Worm (Caenorhabditis elegans) whole organism, late embryonic: ENCODE measurements around the gene nmur-1.

Experiments used
- C08G9.2 ChIP-seq: sonication (generic microtip); optimal IDR thresholded peaks from 2 replicates; lab custom pipeline; 2016; ENCODE audit warnings: mild to moderate bottlenecking, missing genetic modification characterization, moderate library complexity, missing compliant biosample characterization
- C38D4.7 ChIP-seq: fragments of 200-800 bp; sonication (Bioruptor generic); optimal IDR thresholded peaks from 2 replicates; lab custom pipeline; 2018; ENCODE audit warnings: mild to moderate bottlenecking, missing genetic modification characterization, moderate library complexity, missing compliant biosample characterization
- F13H6.1 ChIP-seq: sonication (generic microtip); optimal IDR thresholded peaks from 2 replicates; lab custom pipeline; 2016; ENCODE audit warnings: missing genetic modification characterization, missing compliant biosample characterization
- K02D7.2 ChIP-seq: sonication (generic microtip); optimal IDR thresholded peaks from 2 replicates; lab custom pipeline; 2017; ENCODE audit warnings: mild to moderate bottlenecking, missing genetic modification characterization, missing compliant biosample characterization
- K09A11.1 ChIP-seq: sonication (generic microtip); optimal IDR thresholded peaks from 2 replicates; lab custom pipeline; 2017; ENCODE audit warnings: antibody characterized with exemption, mild to moderate bottlenecking, missing genetic modification characterization, missing compliant biosample characterization; ENCODE audit not compliant: insufficient read depth
- Y22D7AL.16 ChIP-seq: sonication (generic microtip); optimal IDR thresholded peaks from 2 replicates; lab custom pipeline; 2016; ENCODE audit warnings: missing genetic modification characterization, missing compliant biosample characterization
- ahr-1 ChIP-seq: sonication (generic microtip); optimal IDR thresholded peaks from 2 replicates; lab custom pipeline; 2016; ENCODE audit warnings: missing genetic modification characterization, missing compliant biosample characterization
- ama-1 ChIP-seq: fragments of 150-350 bp; optimal IDR thresholded peaks from 2 replicates; lab custom pipeline; 2014
- ceh-14 ChIP-seq: sonication (generic microtip); optimal IDR thresholded peaks from 2 replicates; lab custom pipeline; 2016; ENCODE audit warnings: missing genotype, missing genetic modification characterization, missing compliant biosample characterization
- ceh-19 ChIP-seq: fragments of 200-800 bp; sonication (Bioruptor generic); optimal IDR thresholded peaks from 2 replicates; lab custom pipeline; 2018; ENCODE audit warnings: mild to moderate bottlenecking, missing genetic modification characterization, missing compliant biosample characterization
- ceh-2 ChIP-seq: sonication (generic microtip); optimal IDR thresholded peaks from 2 replicates; lab custom pipeline; 2016; ENCODE audit warnings: missing genotype, missing genetic modification characterization, missing compliant biosample characterization
- ceh-22 ChIP-seq: sonication (generic microtip); optimal IDR thresholded peaks from 2 replicates; lab custom pipeline; 2017; ENCODE audit warnings: missing biosample characterization, missing genetic modification characterization
- ceh-24 ChIP-seq: sonication (generic microtip); optimal IDR thresholded peaks from 2 replicates; lab custom pipeline; 2016; ENCODE audit warnings: mild to moderate bottlenecking, missing genetic modification characterization, missing compliant biosample characterization
- ceh-30 ChIP-seq: fragments of 150-350 bp; optimal IDR thresholded peaks from 2 replicates; lab custom pipeline; 2014; ENCODE audit warnings: missing biosample characterization, missing genetic modification characterization
- ceh-31 ChIP-seq: sonication (generic microtip); optimal IDR thresholded peaks from 2 replicates; lab custom pipeline; 2016; ENCODE audit warnings: missing genetic modification characterization, missing compliant biosample characterization
- ceh-34 ChIP-seq: sonication (generic microtip); optimal IDR thresholded peaks from 2 replicates; lab custom pipeline; 2016; ENCODE audit warnings: mild to moderate bottlenecking, missing genetic modification characterization, missing compliant biosample characterization
- ceh-48 ChIP-seq: sonication (generic microtip); optimal IDR thresholded peaks from 2 replicates; lab custom pipeline; 2016; ENCODE audit warnings: missing genetic modification characterization, inconsistent platforms, missing compliant biosample characterization
- ceh-6 ChIP-seq: fragments of 200-800 bp; sonication (Bioruptor generic); optimal IDR thresholded peaks from 2 replicates; lab custom pipeline; 2018; ENCODE audit warnings: mild to moderate bottlenecking, missing genetic modification characterization, missing compliant biosample characterization
- ceh-9 ChIP-seq: sonication (generic microtip); optimal IDR thresholded peaks from 2 replicates; lab custom pipeline; 2016; ENCODE audit warnings: mild to moderate bottlenecking, missing genetic modification characterization, inconsistent platforms, missing compliant biosample characterization
- dmd-4 ChIP-seq: sonication (generic microtip); optimal IDR thresholded peaks from 2 replicates; lab custom pipeline; 2016; ENCODE audit warnings: borderline replicate concordance, missing genetic modification characterization, missing compliant biosample characterization
- dve-1 ChIP-seq: sonication (generic microtip); optimal IDR thresholded peaks from 2 replicates; lab custom pipeline; 2017; ENCODE audit warnings: antibody characterized with exemption, mild to moderate bottlenecking, missing genetic modification characterization, missing compliant biosample characterization
- elt-4 ChIP-seq: sonication (generic microtip); optimal IDR thresholded peaks from 2 replicates; lab custom pipeline; 2016; ENCODE audit warnings: missing genetic modification characterization, missing compliant biosample characterization
- eyg-1 ChIP-seq: sonication (generic microtip); optimal IDR thresholded peaks from 2 replicates; lab custom pipeline; 2016; ENCODE audit warnings: missing genotype, missing genetic modification characterization, missing compliant biosample characterization
- fax-1 ChIP-seq: sonication (generic microtip); optimal IDR thresholded peaks from 2 replicates; lab custom pipeline; 2016; ENCODE audit warnings: missing genotype, missing genetic modification characterization, missing compliant biosample characterization
- fkh-10 ChIP-seq: fragments of 150-350 bp; optimal IDR thresholded peaks from 2 replicates; lab custom pipeline; 2014; ENCODE audit warnings: missing biosample characterization, missing genetic modification reagents, missing genetic modification characterization
- gmeb-2 ChIP-seq: sonication (generic microtip); optimal IDR thresholded peaks from 2 replicates; lab custom pipeline; 2016; ENCODE audit warnings: missing genetic modification characterization, inconsistent platforms, missing compliant biosample characterization
- hlh-13 ChIP-seq: fragments of 200-800 bp; sonication (Bioruptor generic); optimal IDR thresholded peaks from 2 replicates; lab custom pipeline; 2018; ENCODE audit warnings: mild to moderate bottlenecking, missing genetic modification characterization, missing compliant biosample characterization
- hlh-30 ChIP-seq: sonication (generic microtip); optimal IDR thresholded peaks from 2 replicates; lab custom pipeline; 2017; ENCODE audit warnings: antibody characterized with exemption, missing genetic modification characterization, missing compliant biosample characterization; ENCODE audit not compliant: insufficient read depth
- hlh-6 ChIP-seq: sonication (generic microtip); optimal IDR thresholded peaks from 2 replicates; lab custom pipeline; 2016; ENCODE audit warnings: missing genotype, missing genetic modification characterization, missing compliant biosample characterization
- lin-11 ChIP-seq: fragments of 200-800 bp; sonication (Bioruptor generic); optimal IDR thresholded peaks from 2 replicates; lab custom pipeline; 2018; ENCODE audit warnings: mild to moderate bottlenecking, missing genetic modification characterization, missing compliant biosample characterization
- nfya-1 ChIP-seq: sonication (generic microtip); optimal IDR thresholded peaks from 2 replicates; lab custom pipeline; 2017; ENCODE audit warnings: missing genetic modification characterization, mild to moderate bottlenecking, missing compliant biosample characterization, antibody characterized with exemption, moderate library complexity
- nhr-11 ChIP-seq: fragments of 150-350 bp; optimal IDR thresholded peaks from 2 replicates; lab custom pipeline; 2014; ENCODE audit warnings: missing biosample characterization, missing genetic modification characterization
- nhr-232 ChIP-seq: sonication (generic microtip); optimal IDR thresholded peaks from 2 replicates; lab custom pipeline; 2016; ENCODE audit warnings: missing genetic modification characterization, missing compliant biosample characterization
- npax-4 ChIP-seq: sonication (generic microtip); optimal IDR thresholded peaks from 2 replicates; lab custom pipeline; 2016; ENCODE audit warnings: missing genetic modification characterization, missing compliant biosample characterization
- pag-3 ChIP-seq: sonication (generic microtip); optimal IDR thresholded peaks from 2 replicates; lab custom pipeline; 2016; ENCODE audit warnings: missing compliant biosample characterization, missing genetic modification characterization, borderline replicate concordance
- pat-9 ChIP-seq: fragments of 200-800 bp; sonication (Bioruptor generic); optimal IDR thresholded peaks from 2 replicates; lab custom pipeline; 2018; ENCODE audit warnings: mild to moderate bottlenecking, missing genetic modification characterization, moderate library complexity, missing compliant biosample characterization
- pax-1 ChIP-seq: fragments of 150-350 bp; optimal IDR thresholded peaks from 2 replicates; lab custom pipeline; 2014; ENCODE audit warnings: missing biosample characterization, missing genetic modification characterization
- pha-2 ChIP-seq: sonication (generic microtip); optimal IDR thresholded peaks from 2 replicates; lab custom pipeline; 2017; ENCODE audit warnings: mild to moderate bottlenecking, missing genetic modification characterization, missing compliant biosample characterization
- pha-4 ChIP-seq: fragments of 150-350 bp; optimal IDR thresholded peaks from 2 replicates; lab custom pipeline; 2018; ENCODE audit warnings: missing biosample characterization, missing genetic modification reagents, missing genetic modification characterization
- ref-2 ChIP-seq: sonication (generic microtip); optimal IDR thresholded peaks from 2 replicates; lab custom pipeline; 2016; ENCODE audit warnings: missing genetic modification characterization, missing compliant biosample characterization
- rnt-1 ChIP-seq: sonication (generic microtip); optimal IDR thresholded peaks from 2 replicates; lab custom pipeline; 2016; ENCODE audit warnings: missing genetic modification characterization, missing compliant biosample characterization
- sox-4 ChIP-seq: sonication (generic microtip); optimal IDR thresholded peaks from 2 replicates; lab custom pipeline; 2017; ENCODE audit warnings: mild to moderate bottlenecking, missing genetic modification characterization, inconsistent platforms, missing compliant biosample characterization
- unc-3 ChIP-seq, 2 experiments: fragments of 200-800 bp in 1 of 2; sonication (Bioruptor generic) in 1 of 2; sonication (generic microtip) in 1 of 2; conservative IDR thresholded peaks in 1 of 2; optimal IDR thresholded peaks in 1 of 2; 2 replicates each; pipeline versions ENCODE4 v1.3.6 to Lab custom; 2016 to 2022; ENCODE audit warnings: missing compliant biosample characterization in 2 of 2, missing genetic modification characterization in 2 of 2, missing genetic modification reagents in 1 of 2
- unc-42 ChIP-seq: sonication (generic microtip); optimal IDR thresholded peaks from 2 replicates; lab custom pipeline; 2016; ENCODE audit warnings: missing genotype, missing genetic modification characterization, missing compliant biosample characterization
- unc-55 ChIP-seq: sonication (generic microtip); optimal IDR thresholded peaks from 2 replicates; lab custom pipeline; 2017; ENCODE audit warnings: missing biosample characterization, missing genetic modification reagents, missing genetic modification characterization
- unc-86 ChIP-seq: sonication (generic microtip); optimal IDR thresholded peaks from 2 replicates; lab custom pipeline; 2016; ENCODE audit warnings: missing genetic modification characterization, missing compliant biosample characterization
- zip-5 ChIP-seq: sonication (generic microtip); optimal IDR thresholded peaks from 2 replicates; lab custom pipeline; 2016; ENCODE audit warnings: missing genetic modification characterization, missing compliant biosample characterization
- ztf-16 ChIP-seq: sonication (generic microtip); optimal IDR thresholded peaks from 2 replicates; lab custom pipeline; 2017; ENCODE audit warnings: missing genetic modification characterization, missing compliant biosample characterization

nmur-1 gene

ce11 chrX:8969111-8970048 is 11.4 kb upstream of the nmur-1 start (continued):
- TF ChIP-seq lin-11 (tag; lab: Kevin White, UChicago) (peak; percentile 35), hlh-30 (tag; lab: Kevin White, UChicago) (no peak)

DNA sequence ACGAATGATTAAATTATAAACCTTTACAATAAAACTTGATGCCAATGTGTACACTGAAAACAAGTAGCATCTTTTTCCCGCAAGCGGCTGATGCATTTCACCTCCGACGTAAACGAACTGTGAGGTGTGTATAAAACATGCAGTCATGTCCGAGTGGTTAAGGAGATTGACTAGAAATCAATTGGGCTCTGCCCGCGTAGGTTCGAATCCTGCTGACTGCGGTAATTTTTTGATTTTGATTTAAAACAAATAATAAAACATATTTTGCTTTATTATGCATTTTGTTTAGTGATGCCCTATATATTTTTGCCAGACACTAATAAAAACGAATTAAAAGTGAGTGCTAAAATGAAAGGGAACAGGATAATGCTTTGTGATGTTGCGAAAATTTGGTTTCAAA is 9.3 kb upstream of the nmur-1 start:
- no peak for TF ChIP-seq ceh-34 (tag; lab: Kevin White, UChicago)
- peak; percentile 20 for TF ChIP-seq ceh-19 (GFP tag; lab: Kevin White, UChicago)
- no peak for TF ChIP-seq hlh-30 (tag; lab: Kevin White, UChicago)
- no peak for TF ChIP-seq fkh-10 (GFP tag; lab: Kevin White, UChicago)
- no peak for TF ChIP-seq eyg-1
- no peak for TF ChIP-seq ama-1
- TF ChIP-seq nhr-11 (tag; lab: Kevin White, UChicago), result no peak
- no peak for TF ChIP-seq F13H6.1 (tag; lab: Kevin White, UChicago)
- TF ChIP-seq pha-4, result no peak
- peak; percentile 7 for TF ChIP-seq K02D7.2 (tag; lab: Kevin White, UChicago)
- TF ChIP-seq lin-11 (tag; lab: Kevin White, UChicago), result peak; percentile 39
- peak; percentile 50 for TF ChIP-seq gmeb-2
- TF ChIP-seq hlh-6 (tag; lab: Kevin White, UChicago), result no peak
- TF ChIP-seq hlh-13 (GFP tag; lab: Kevin White, UChicago), result peak; percentile 32
- no peak for TF ChIP-seq sox-4 (tag; lab: Kevin White, UChicago)
- no peak for TF ChIP-seq unc-3 (GFP tag; conservative IDR thresholded peaks at IDR 0.05; lab: Robert Waterston, UW)
- TF ChIP-seq unc-3 (tag; optimal IDR thresholded peaks at IDR 0.05; lab: Kevin White, UChicago), result no peak
- no peak for TF ChIP-seq K09A11.1 (tag; lab: Kevin White, UChicago)
- TF ChIP-seq unc-42 (tag; lab: Kevin White, UChicago), result peak; percentile 12
- peak; percentile 51 for TF ChIP-seq ceh-6 (GFP tag; lab: Kevin White, UChicago)
- peak; percentile 39 for TF ChIP-seq Y22D7AL.16 (tag; lab: Kevin White, UChicago)
- TF ChIP-seq pag-3 (tag; lab: Kevin White, UChicago), result no peak
- peak; percentile 34 for TF ChIP-seq ceh-14
- TF ChIP-seq ceh-22 (tag; lab: Kevin White, UChicago), result no peak
- TF ChIP-seq C08G9.2 (tag; lab: Kevin White, UChicago), result peak; percentile 3
- TF ChIP-seq ref-2 (tag; lab: Kevin White, UChicago), result no peak
- TF ChIP-seq ceh-9 (tag; lab: Kevin White, UChicago), result no peak
- TF ChIP-seq unc-55, result no peak
- TF ChIP-seq rnt-1 (tag; lab: Kevin White, UChicago), result peak; percentile 7
- TF ChIP-seq ztf-16 (tag; lab: Kevin White, UChicago), result peak; percentile 27
- TF ChIP-seq dmd-4, result no peak
- peak; percentile 36 for TF ChIP-seq fax-1
- no peak for TF ChIP-seq ceh-48 (tag; lab: Kevin White, UChicago)
- peak; percentile 31 for TF ChIP-seq npax-4 (tag; lab: Kevin White, UChicago)
- TF ChIP-seq pat-9 (tag; lab: Kevin White, UChicago), result no peak
- no peak for TF ChIP-seq elt-4 (tag; lab: Kevin White, UChicago)
- TF ChIP-seq pha-2 (tag; lab: Kevin White, UChicago), result no peak
- TF ChIP-seq C38D4.7, result peak; percentile 60
- TF ChIP-seq pax-1 (tag; lab: Kevin White, UChicago), result no peak
- TF ChIP-seq unc-86 (tag; lab: Kevin White, UChicago), result peak; percentile 5
- TF ChIP-seq nhr-232 (tag; lab: Kevin White, UChicago), result peak; percentile 29
- TF ChIP-seq ceh-2 (tag; lab: Kevin White, UChicago), result peak; percentile 27
- peak; percentile 6 for TF ChIP-seq ceh-31
- no peak for TF ChIP-seq ahr-1
- TF ChIP-seq zip-5, result no peak
- no peak for TF ChIP-seq ceh-30
- peak; percentile 29 for TF ChIP-seq ceh-24 (tag; lab: Kevin White, UChicago)
- peak; percentile 22 for TF ChIP-seq dve-1 (tag; lab: Kevin White, UChicago)
- no peak for TF ChIP-seq nfya-1 (tag; lab: Kevin White, UChicago)
